Fruit fly (Drosophila melanogaster) whole organism, embryonic: Measurements from ENCODE around the gene CG5181.

Experiments used
- Ada2b ChIP-seq: fragments of 200-800 bp; sonication (Bioruptor generic); IDR thresholded peaks from 2 replicates; pipeline ENCODE4 v1.3.6; 2022; ENCODE audit warnings: missing biosample characterization, missing genetic modification characterization
- B-H2 ChIP-seq: fragments of 200-800 bp; sonication (Bioruptor generic); optimal IDR thresholded peaks from 2 replicates; lab custom pipeline; 2018; ENCODE audit warnings: missing biosample characterization, mild to moderate bottlenecking, missing genetic modification characterization
- CG10543 ChIP-seq: fragments of 200-800 bp; sonication (Bioruptor generic); optimal IDR thresholded peaks from 3 replicates; lab custom pipeline; 2017; ENCODE audit warnings: missing biosample characterization, mild to moderate bottlenecking, missing genetic modification characterization, moderate library complexity
- CG11085 ChIP-seq: fragments of 200-800 bp; sonication (Bioruptor generic); IDR thresholded peaks from 2 replicates; pipeline ENCODE4 v1.3.6; 2022; ENCODE audit warnings: missing biosample characterization, missing genetic modification characterization
- CG11723 ChIP-seq: fragments of 200-800 bp; sonication (Bioruptor generic); optimal IDR thresholded peaks from 2 replicates; lab custom pipeline; 2017; ENCODE audit warnings: missing biosample characterization, mild to moderate bottlenecking, missing genetic modification characterization
- CG12104 ChIP-seq: fragments of 200-800 bp; sonication (Bioruptor generic); optimal IDR thresholded peaks from 3 replicates; lab custom pipeline; 2016; ENCODE audit warnings: missing biosample characterization, missing genetic modification characterization
- CG12744 ChIP-seq: fragments of 200-800 bp; sonication (Bioruptor generic); optimal IDR thresholded peaks from 2 replicates; lab custom pipeline; 2016; ENCODE audit warnings: missing biosample characterization, missing genetic modification characterization
- CG14014 ChIP-seq: fragments of 200-800 bp; sonication (Bioruptor generic); IDR thresholded peaks from 2 replicates; pipeline ENCODE4 v1.3.6; 2022; ENCODE audit warnings: missing biosample characterization, missing genetic modification characterization
- CG1529 ChIP-seq: fragments of 200-800 bp; sonication (Bioruptor generic); optimal IDR thresholded peaks from 3 replicates; lab custom pipeline; 2018; ENCODE audit warnings: missing biosample characterization, missing genetic modification characterization
- CG18476 ChIP-seq: fragments of 200-800 bp; sonication (Bioruptor generic); optimal IDR thresholded peaks from 2 replicates; lab custom pipeline; 2016; ENCODE audit warnings: missing biosample characterization, mild to moderate bottlenecking, missing genetic modification characterization
- CG18764 ChIP-seq: fragments of 200-800 bp; sonication (Bioruptor generic); optimal IDR thresholded peaks from 3 replicates; lab custom pipeline; 2016; ENCODE audit warnings: missing biosample characterization, missing genetic modification characterization
- CG3163 ChIP-seq: fragments of 200-800 bp; sonication (Bioruptor generic); optimal IDR thresholded peaks from 3 replicates; lab custom pipeline; 2016; ENCODE audit warnings: missing biosample characterization, missing genetic modification characterization
- CG3838 ChIP-seq: fragments of 200-800 bp; sonication (Bioruptor generic); optimal IDR thresholded peaks from 3 replicates; lab custom pipeline; 2016; ENCODE audit warnings: missing biosample characterization, missing genetic modification characterization
- CG4328 ChIP-seq: fragments of 200-800 bp; sonication (Bioruptor generic); optimal IDR thresholded peaks from 3 replicates; lab custom pipeline; 2017; ENCODE audit warnings: missing biosample characterization, missing genetic modification reagents, missing genetic modification characterization
- CG43689 ChIP-seq: fragments of 200-800 bp; sonication (Bioruptor generic); IDR thresholded peaks from 2 replicates; pipeline ENCODE4 v1.3.6; 2022; ENCODE audit warnings: missing biosample characterization, missing genetic modification characterization
- CG4854 ChIP-seq: fragments of 200-800 bp; sonication (Bioruptor generic); optimal IDR thresholded peaks from 2 replicates; lab custom pipeline; 2016; ENCODE audit warnings: missing biosample characterization, missing genetic modification characterization, inconsistent platforms
- CG5953 ChIP-seq: fragments of 200-800 bp; sonication (Bioruptor generic); IDR thresholded peaks from 2 replicates; pipeline ENCODE4 v1.3.6; 2022; ENCODE audit warnings: missing biosample characterization, missing genetic modification characterization
- CG6791 ChIP-seq: fragments of 200-800 bp; sonication (Bioruptor generic); IDR thresholded peaks from 3 replicates; pipeline ENCODE4 v1.3.6; 2022; ENCODE audit warnings: missing biosample characterization, missing genetic modification characterization; ENCODE audit not compliant: partially characterized antibody
- CG6813 ChIP-seq: fragments of 200-800 bp; sonication (Bioruptor generic); optimal IDR thresholded peaks from 2 replicates; lab custom pipeline; 2017; ENCODE audit warnings: missing biosample characterization, missing genetic modification characterization, mild to moderate bottlenecking, moderate library complexity, missing genetic modification reagents
- CG7556 ChIP-seq: fragments of 200-800 bp; sonication (Bioruptor generic); optimal IDR thresholded peaks from 2 replicates; lab custom pipeline; 2017; ENCODE audit warnings: missing biosample characterization, mild to moderate bottlenecking, missing genetic modification characterization
- Chrac-16 ChIP-seq: fragments of 200-800 bp; sonication (Bioruptor generic); optimal IDR thresholded peaks from 3 replicates; lab custom pipeline; 2016; ENCODE audit warnings: missing biosample characterization, missing genetic modification characterization
- Hmr ChIP-seq: fragments of 200-800 bp; sonication (Bioruptor generic); optimal IDR thresholded peaks from 3 replicates; lab custom pipeline; 2017; ENCODE audit warnings: mild to moderate bottlenecking, missing biosample characterization, missing genetic modification reagents, missing genetic modification characterization
- Lim3 ChIP-seq: fragments of 200-800 bp; sonication (Bioruptor generic); IDR thresholded peaks from 2 replicates; pipeline ENCODE4 v1.3.6; 2022; ENCODE audit warnings: missing biosample characterization, missing genetic modification characterization
- Nf-YA ChIP-seq: fragments of 200-800 bp; sonication (Bioruptor generic); IDR thresholded peaks from 2 replicates; pipeline ENCODE4 v1.3.6; 2022; ENCODE audit warnings: missing biosample characterization, missing genetic modification characterization
- Ptx1 ChIP-seq: fragments of 200-800 bp; sonication (Bioruptor generic); IDR thresholded peaks from 2 replicates; pipeline ENCODE4 v1.3.6; 2022; ENCODE audit warnings: missing biosample characterization, missing genetic modification characterization
- Rfx ChIP-seq: fragments of 200-800 bp; sonication (Bioruptor generic); IDR thresholded peaks from 2 replicates; pipeline ENCODE4 v1.3.6; 2022; ENCODE audit warnings: missing biosample characterization, missing genetic modification characterization
- Rx ChIP-seq: fragments of 200-800 bp; sonication (Bioruptor generic); IDR thresholded peaks from 2 replicates; pipeline ENCODE4 v1.3.6; 2022; ENCODE audit warnings: missing biosample characterization, missing genetic modification characterization
- Sox102F ChIP-seq: fragments of 200-800 bp; sonication (Bioruptor generic); optimal IDR thresholded peaks from 2 replicates; lab custom pipeline; 2018; ENCODE audit warnings: missing biosample characterization, mild to moderate bottlenecking, missing genetic modification characterization, moderate library complexity
- amos ChIP-seq: fragments of 200-800 bp; sonication (Bioruptor generic); IDR thresholded peaks from 2 replicates; pipeline ENCODE4 v1.3.6; 2022; ENCODE audit warnings: missing biosample characterization, missing genetic modification characterization; ENCODE audit not compliant: partially characterized antibody
- cato ChIP-seq: fragments of 200-800 bp; sonication (Bioruptor generic); optimal IDR thresholded peaks from 2 replicates; lab custom pipeline; 2016; ENCODE audit warnings: missing biosample characterization, missing genetic modification characterization, borderline replicate concordance
- corto ChIP-seq: fragments of 200-800 bp; sonication (Bioruptor generic); optimal IDR thresholded peaks from 2 replicates; lab custom pipeline; 2016; ENCODE audit warnings: missing biosample characterization, mild to moderate bottlenecking, missing genetic modification characterization, moderate library complexity
- dm ChIP-seq: fragments of 200-800 bp; sonication (Bioruptor generic); optimal IDR thresholded peaks from 3 replicates; lab custom pipeline; 2016; ENCODE audit warnings: missing biosample characterization, missing genetic modification characterization
- esg ChIP-seq: fragments of 200-800 bp; sonication (Bioruptor generic); conservative IDR thresholded peaks from 2 replicates; pipeline ENCODE4 v1.3.6; 2022; ENCODE audit warnings: missing biosample characterization, missing genetic modification characterization
- grn ChIP-seq: fragments of 200-800 bp; sonication (Bioruptor generic); optimal IDR thresholded peaks from 3 replicates; lab custom pipeline; 2017; ENCODE audit warnings: missing biosample characterization, missing genetic modification characterization
- gsb ChIP-seq: fragments of 200-800 bp; sonication (Bioruptor generic); IDR thresholded peaks from 2 replicates; pipeline ENCODE4 v1.3.6; 2022; ENCODE audit warnings: missing biosample characterization, missing genetic modification characterization
- jigr1 ChIP-seq: fragments of 200-800 bp; sonication (Bioruptor generic); IDR thresholded peaks from 3 replicates; pipeline ENCODE4 v1.3.6; 2022; ENCODE audit warnings: missing biosample characterization, missing genetic modification characterization
- lilli ChIP-seq: fragments of 200-800 bp; sonication (Bioruptor generic); optimal IDR thresholded peaks from 3 replicates; lab custom pipeline; 2016; ENCODE audit warnings: missing biosample characterization, missing genetic modification characterization
- mld ChIP-seq: fragments of 200-800 bp; sonication (Bioruptor generic); IDR thresholded peaks from 3 replicates; pipeline ENCODE4 v1.3.6; 2022; ENCODE audit warnings: missing biosample characterization, missing genetic modification characterization; ENCODE audit not compliant: partially characterized antibody
- prd ChIP-seq, 3 experiments: fragments of >200 bp in 2 of 3; fragments of 200-800 bp in 1 of 3; sonication (Bioruptor generic) in 1 of 3; optimal IDR thresholded peaks in 2 of 3; IDR thresholded peaks in 1 of 3; 2 replicates in 2 of 3; 3 replicates in 1 of 3; pipeline versions ENCODE4 v1.3.6 to Lab custom; 2017 to 2022; ENCODE audit warnings: missing biosample characterization in 1 of 3, missing genetic modification characterization in 1 of 3
- rib ChIP-seq: fragments of 200-800 bp; sonication (Bioruptor generic); IDR thresholded peaks from 2 replicates; pipeline ENCODE4 v1.3.6; 2022; ENCODE audit warnings: missing biosample characterization, missing genetic modification characterization
- salm ChIP-seq: fragments of 200-800 bp; sonication (Bioruptor generic); optimal IDR thresholded peaks from 2 replicates; lab custom pipeline; 2018; ENCODE audit warnings: missing biosample characterization, mild to moderate bottlenecking, missing genetic modification characterization
- schlank ChIP-seq: fragments of 200-800 bp; sonication (Bioruptor generic); optimal IDR thresholded peaks from 2 replicates; lab custom pipeline; 2018; ENCODE audit warnings: missing biosample characterization, mild to moderate bottlenecking, missing genetic modification characterization
- seq ChIP-seq: fragments of 200-800 bp; sonication (Bioruptor generic); IDR thresholded peaks from 2 replicates; pipeline ENCODE4 v1.3.6; 2022; ENCODE audit warnings: missing biosample characterization, missing genetic modification characterization
- sob ChIP-seq: fragments of 200-800 bp; sonication (Bioruptor generic); IDR thresholded peaks from 2 replicates; pipeline ENCODE4 v1.3.6; 2022; ENCODE audit warnings: missing biosample characterization, missing genetic modification characterization
- stwl ChIP-seq: fragments of 200-800 bp; sonication (Bioruptor generic); optimal IDR thresholded peaks from 3 replicates; lab custom pipeline; 2018; ENCODE audit warnings: missing biosample characterization, mild to moderate bottlenecking, missing genetic modification characterization, moderate library complexity
- unpg ChIP-seq: fragments of 200-800 bp; sonication (Bioruptor generic); optimal IDR thresholded peaks from 3 replicates; lab custom pipeline; 2018; ENCODE audit warnings: missing biosample characterization, mild to moderate bottlenecking, missing genetic modification characterization, moderate library complexity
- usp ChIP-seq: fragments of >200 bp; optimal IDR thresholded peaks from 2 replicates; lab custom pipeline; 2017; ENCODE audit warnings: missing biosample characterization, missing genetic modification characterization
- wor ChIP-seq: fragments of 200-800 bp; sonication (Bioruptor generic); IDR thresholded peaks from 2 replicates; pipeline ENCODE4 v1.3.6; 2022; ENCODE audit warnings: missing biosample characterization, missing genetic modification characterization
- zfh2 ChIP-seq: fragments of 200-800 bp; sonication (Bioruptor generic); optimal IDR thresholded peaks from 2 replicates; lab custom pipeline; 2016; ENCODE audit warnings: missing biosample characterization, missing genetic modification characterization

CG5181 gene

DNA sequence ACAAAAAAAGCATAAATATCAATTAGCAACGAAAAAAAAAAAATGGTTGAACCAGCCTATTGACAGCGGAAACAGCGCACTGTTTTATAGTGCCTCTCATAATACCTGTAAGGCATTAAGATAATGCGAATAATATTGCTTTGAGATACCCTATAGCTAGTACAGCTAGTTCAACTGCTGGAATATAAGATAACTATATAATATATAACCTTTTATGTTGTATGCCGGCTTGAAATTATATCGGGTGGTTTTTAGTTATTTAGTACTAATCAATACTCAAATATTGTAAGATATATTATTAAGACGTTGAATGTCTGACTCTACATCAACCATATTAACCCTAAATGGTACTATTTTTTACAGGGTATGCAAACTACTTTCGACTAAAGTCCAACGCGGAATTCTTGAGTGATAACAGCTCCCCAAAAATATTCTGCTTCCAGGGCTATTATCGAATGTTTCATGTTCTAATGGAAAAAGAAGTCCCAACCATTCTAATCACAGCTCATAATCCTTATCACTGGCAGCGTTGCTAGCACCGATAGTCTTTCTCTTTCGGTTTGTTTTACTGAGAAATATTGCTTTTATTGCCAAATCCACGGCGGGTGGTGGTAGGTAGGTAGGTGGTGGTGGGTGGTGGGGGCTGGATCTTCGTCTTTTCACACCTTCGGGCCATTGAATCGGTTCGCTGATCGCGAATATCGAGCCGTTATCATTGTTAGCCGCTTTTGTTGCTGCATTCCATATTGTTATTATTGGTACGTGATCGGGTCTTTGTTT, 24.5 kb upstream of the CG5181 start:
- no peak for TF ChIP-seq prd (optimal IDR thresholded peaks at IDR 0.05; lab: Kevin White, UChicago)
- TF ChIP-seq prd (GFP tag; IDR thresholded peaks at IDR 0.05; lab: Robert Waterston, UW) = peak; percentile 74
- no peak for TF ChIP-seq usp (GFP tag; lab: Kevin White, UChicago)
- peak; percentile 59 for TF ChIP-seq wor
- peak; percentile 63 for TF ChIP-seq CG4854 (GFP tag; lab: Kevin White, UChicago)
- peak; percentile 72 for TF ChIP-seq Ada2b
- no peak for TF ChIP-seq grn (GFP tag; lab: Kevin White, UChicago)
- TF ChIP-seq CG11723 (GFP tag; lab: Kevin White, UChicago) = peak; percentile 38
- peak; percentile 78 for TF ChIP-seq B-H2
- peak; percentile 71 for TF ChIP-seq CG18476 (GFP tag; lab: Kevin White, UChicago)
- peak; percentile 88 for TF ChIP-seq seq (GFP tag; lab: Robert Waterston, UW)
- TF ChIP-seq CG18764 (GFP tag; lab: Kevin White, UChicago) = no peak
- TF ChIP-seq gsb (GFP tag; lab: Robert Waterston, UW) = peak; percentile 45
- peak; percentile 40 for TF ChIP-seq zfh2 (GFP tag; lab: Kevin White, UChicago)
- TF ChIP-seq Rfx (GFP tag; lab: Robert Waterston, UW) = peak; percentile 95
- TF ChIP-seq rib (GFP tag; lab: Robert Waterston, UW) = peak; percentile 88
- TF ChIP-seq CG1529 = no peak
- TF ChIP-seq Hmr (GFP tag; lab: Kevin White, UChicago) = peak; percentile 93
- TF ChIP-seq corto = no peak
- peak; percentile 82 for TF ChIP-seq CG7556 (GFP tag; lab: Kevin White, UChicago)
- TF ChIP-seq Ptx1 (GFP tag; lab: Robert Waterston, UW) = peak; percentile 87
- no peak for TF ChIP-seq CG4328 (GFP tag; lab: Kevin White, UChicago)
- TF ChIP-seq Chrac-16 (GFP tag; lab: Kevin White, UChicago) = peak; percentile 22
- no peak for TF ChIP-seq CG12104
- TF ChIP-seq Nf-YA (GFP tag; lab: Robert Waterston, UW) = peak; percentile 62; the same call in 1 of the 2 replicates
- TF ChIP-seq Rx (GFP tag; lab: Robert Waterston, UW) = peak; percentile 62
- no peak for TF ChIP-seq cato (GFP tag; lab: Kevin White, UChicago)
- peak; percentile 51; the same call in 1 of the 2 replicates for TF ChIP-seq CG5953
- peak; percentile 48 for TF ChIP-seq CG6813 (GFP tag; lab: Kevin White, UChicago)
- peak; percentile 8 for TF ChIP-seq CG3838
- TF ChIP-seq CG6791 = no peak
- peak; percentile 79 for TF ChIP-seq esg (GFP tag; lab: Robert Waterston, UW)
- peak; percentile 89 for TF ChIP-seq sob (GFP tag; lab: Robert Waterston, UW)
- TF ChIP-seq CG11085 = peak; percentile 63
- peak; percentile 90 for TF ChIP-seq CG14014 (GFP tag; lab: Robert Waterston, UW)
- no peak for TF ChIP-seq Lim3 (GFP tag; lab: Robert Waterston, UW)
- TF ChIP-seq CG12744 (GFP tag; lab: Kevin White, UChicago) = no peak
- peak; percentile 74 for TF ChIP-seq unpg (GFP tag; lab: Kevin White, UChicago)
- peak; percentile 79 for TF ChIP-seq Sox102F (GFP tag; lab: Kevin White, UChicago)
- TF ChIP-seq CG3163 (GFP tag; lab: Kevin White, UChicago) = no peak
- TF ChIP-seq jigr1 (GFP tag; lab: Robert Waterston, UW) = no peak
- TF ChIP-seq CG43689 (GFP tag; lab: Robert Waterston, UW) = 0 out of 2 replicates have a peak, but pooled peaks have one; percentile 24
- no peak for TF ChIP-seq dm (GFP tag; lab: Kevin White, UChicago)
- TF ChIP-seq CG10543 (GFP tag; lab: Kevin White, UChicago) = peak; percentile 59
- no peak for TF ChIP-seq stwl (tag; lab: Kevin White, UChicago)
- no peak for TF ChIP-seq mld (GFP tag; lab: Robert Waterston, UW)
- TF ChIP-seq amos = no peak
- TF ChIP-seq lilli (GFP tag; lab: Kevin White, UChicago) = peak; percentile 36
- TF ChIP-seq schlank (tag; lab: Kevin White, UChicago) = peak; percentile 83
- TF ChIP-seq salm (tag; lab: Kevin White, UChicago) = peak; percentile 28
